Fruit fly (Drosophila melanogaster): ENCODE data around the gene Set8.

Gene Set8

dm6 chr3R:14288669-14289383 lies 27.0 kb upstream of the Set8 start, which contains the start of gene red (continued):
- TF ChIP-seq Ravus (GFP tag; IDR thresholded peaks at IDR 0.05) = peak; percentile 28
- TF ChIP-seq ewg (GFP tag; optimal IDR thresholded peaks at IDR 0.05) = peak; percentile 47
- no peak for TF ChIP-seq en (GFP tag; optimal IDR thresholded peaks at IDR 0.05)
- peak; percentile 75 for TF ChIP-seq Oli (tag; optimal IDR thresholded peaks at IDR 0.05)
- TF ChIP-seq ara (GFP tag; IDR thresholded peaks at IDR 0.05) = peak; percentile 66
- TF ChIP-seq CG12942 (GFP tag; optimal IDR thresholded peaks at IDR 0.05) = peak; percentile 48
- TF ChIP-seq sqz (GFP tag; optimal IDR thresholded peaks at IDR 0.05) = peak; percentile 47
- no peak for TF ChIP-seq NC2α (GFP tag; optimal IDR thresholded peaks at IDR 0.05)
- peak; percentile 58 for TF ChIP-seq gro (GFP tag; optimal IDR thresholded peaks at IDR 0.05)
- TF ChIP-seq Abd-B (GFP tag; optimal IDR thresholded peaks at IDR 0.05) = peak; percentile 54
- peak; percentile 92 for TF ChIP-seq Ets65A (GFP tag)
- TF ChIP-seq CG15696 (tag; optimal IDR thresholded peaks at IDR 0.05) = peak; percentile 27
- peak; percentile 49 for TF ChIP-seq al (GFP tag; IDR thresholded peaks at IDR 0.05)
- peak; percentile 30 for TF ChIP-seq chn (GFP tag; optimal IDR thresholded peaks at IDR 0.05)
- peak; percentile 47 for TF ChIP-seq CG1603 (tag; optimal IDR thresholded peaks at IDR 0.05)
- peak; percentile 31 for TF ChIP-seq CG13624 (GFP tag; optimal IDR thresholded peaks at IDR 0.05)
- TF ChIP-seq Spps (tag; optimal IDR thresholded peaks at IDR 0.05) = no peak
- peak; percentile 88 for TF ChIP-seq CG12769 (tag; optimal IDR thresholded peaks at IDR 0.05)
- peak; percentile 77 for TF ChIP-seq CG17385 (GFP tag; optimal IDR thresholded peaks at IDR 0.05)
- TF ChIP-seq Sin3A (optimal IDR thresholded peaks at IDR 0.05) = no peak
- TF ChIP-seq chm (GFP tag; IDR thresholded peaks at IDR 0.05) = peak; percentile 19; the same call in 1 of the 2 replicates
- TF ChIP-seq CG7271 (tag; optimal IDR thresholded peaks at IDR 0.05) = peak; percentile 27
- TF ChIP-seq pzg (GFP tag; optimal IDR thresholded peaks at IDR 0.05) = peak; percentile 5
- TF ChIP-seq Blimp-1 (GFP tag; optimal IDR thresholded peaks at IDR 0.05) = peak; percentile 72
- TF ChIP-seq cwo (GFP tag; optimal IDR thresholded peaks at IDR 0.05) = peak; percentile 87
- peak; percentile 30; the same call in 1 of the 3 replicates for TF ChIP-seq B-H1 (GFP tag; IDR thresholded peaks at IDR 0.05)
- TF ChIP-seq salm (tag; optimal IDR thresholded peaks at IDR 0.05) = peak; percentile 29
- TF ChIP-seq CG11695 (GFP tag; IDR thresholded peaks at IDR 0.05) = peak; percentile 83
- peak; percentile 44 for TF ChIP-seq tin (GFP tag; optimal IDR thresholded peaks at IDR 0.05)
- peak; percentile 65 for TF ChIP-seq CG13296 (GFP tag; optimal IDR thresholded peaks at IDR 0.05)
- TF ChIP-seq Dbx (GFP tag; IDR thresholded peaks at IDR 0.05) = peak; percentile 81
- TF ChIP-seq vvl (GFP tag; IDR thresholded peaks at IDR 0.05) = peak; percentile 79
- peak; percentile 48 for TF ChIP-seq pum (GFP tag; optimal IDR thresholded peaks at IDR 0.05)
- TF ChIP-seq CG11085 (GFP tag; IDR thresholded peaks at IDR 0.05) = 0 out of 2 replicates have a peak, but pooled peaks have one; percentile 38
- TF ChIP-seq CG4404 (GFP tag; IDR thresholded peaks at IDR 0.05) = peak; percentile 44; the same call in 1 of the 2 replicates
- TF ChIP-seq CG6791 (GFP tag; IDR thresholded peaks at IDR 0.05; ENCODE audit: partially characterized antibody) = no peak; the same call in 2 of the 3 replicates
- peak; percentile 74; the same call in 2 of the 3 replicates for TF ChIP-seq tgo (GFP tag; IDR thresholded peaks at IDR 0.05)
- peak; percentile 83 for TF ChIP-seq CG15269 (tag; optimal IDR thresholded peaks at IDR 0.05)
- peak; percentile 85 for TF ChIP-seq PHDP (tag; optimal IDR thresholded peaks at IDR 0.05)
- no peak for TF ChIP-seq dm (GFP tag; optimal IDR thresholded peaks at IDR 0.05)
- no peak for TF ChIP-seq Atf3 (GFP tag; optimal IDR thresholded peaks at IDR 0.05)
- TF ChIP-seq D19A (tag; optimal IDR thresholded peaks at IDR 0.05) = peak; percentile 65
- TF ChIP-seq ind (GFP tag; optimal IDR thresholded peaks at IDR 0.05) = peak; percentile 69
- no peak for TF ChIP-seq kay (GFP tag; optimal IDR thresholded peaks at IDR 0.05)
- TF ChIP-seq emc (GFP tag; optimal IDR thresholded peaks at IDR 0.05) = peak; percentile 30
- peak; percentile 29 for TF ChIP-seq CG8290 (GFP tag; optimal IDR thresholded peaks at IDR 0.05)
- peak in 1 of 2 experiments; percentile 67 for TF ChIP-seq CG8290 (tag; optimal IDR thresholded peaks at IDR 0.05)
- peak; percentile 76 for TF ChIP-seq tap (tag; optimal IDR thresholded peaks at IDR 0.05)
- TF ChIP-seq org-1 (GFP tag; optimal IDR thresholded peaks at IDR 0.05) = peak; percentile 48
- TF ChIP-seq Nf-YB (GFP tag; optimal IDR thresholded peaks at IDR 0.05) = peak; percentile 50

All from whole organism, embryonic.